Fruit fly (Drosophila melanogaster) whole organism, pupa: ENCODE data around the gene eIF3g1.

Source experiments
- CG10348 ChIP-seq: fragments of 200-800 bp; sonication (Bioruptor generic); IDR thresholded peaks from 2 replicates; pipeline ENCODE4 v1.3.6; 2022; ENCODE audit warnings: missing biosample characterization, missing genetic modification characterization
- CG12605 ChIP-seq: fragments of 200-800 bp; sonication (Bioruptor generic); IDR thresholded peaks from 2 replicates; pipeline ENCODE4 v1.3.6; 2022; ENCODE audit warnings: missing biosample characterization, missing genetic modification characterization
- CG13204 ChIP-seq: fragments of 200-800 bp; sonication (Bioruptor generic); optimal IDR thresholded peaks from 2 replicates; lab custom pipeline; 2018; ENCODE audit warnings: missing biosample characterization, mild to moderate bottlenecking, missing genetic modification characterization, moderate library complexity
- CG14655 ChIP-seq: fragments of 200-800 bp; sonication (Bioruptor generic); optimal IDR thresholded peaks from 3 replicates; lab custom pipeline; 2017; ENCODE audit warnings: mild to moderate bottlenecking, missing biosample characterization, missing genetic modification reagents, missing genetic modification characterization
- CG15710 ChIP-seq: fragments of 200-800 bp; sonication (Bioruptor generic); optimal IDR thresholded peaks from 2 replicates; lab custom pipeline; 2018; ENCODE audit warnings: missing biosample characterization, mild to moderate bottlenecking, missing genetic modification characterization, moderate library complexity
- CG17806 ChIP-seq: fragments of 200-800 bp; sonication (Bioruptor generic); optimal IDR thresholded peaks from 2 replicates; lab custom pipeline; 2018; ENCODE audit warnings: missing biosample characterization, mild to moderate bottlenecking, missing genetic modification characterization, moderate library complexity
- CG32121 ChIP-seq: fragments of 200-800 bp; sonication (Bioruptor generic); IDR thresholded peaks from 2 replicates; pipeline ENCODE4 v1.3.6; 2022; ENCODE audit warnings: missing biosample characterization, missing genetic modification characterization
- CG34367 ChIP-seq: fragments of 200-800 bp; sonication (Bioruptor generic); optimal IDR thresholded peaks from 2 replicates; lab custom pipeline; 2018; ENCODE audit warnings: missing biosample characterization, mild to moderate bottlenecking, missing genetic modification characterization
- CG4496 ChIP-seq: fragments of 200-800 bp; sonication (Bioruptor generic); IDR thresholded peaks from 3 replicates; pipeline ENCODE4 v1.3.6; 2022; ENCODE audit warnings: missing biosample characterization, missing genetic modification characterization
- CG8159 ChIP-seq: fragments of 200-800 bp; sonication (Bioruptor generic); optimal IDR thresholded peaks from 3 replicates; lab custom pipeline; 2018; ENCODE audit warnings: missing biosample characterization, mild to moderate bottlenecking, missing genetic modification characterization, moderate library complexity
- CG8301 ChIP-seq: fragments of 200-800 bp; sonication (Bioruptor generic); optimal IDR thresholded peaks from 2 replicates; lab custom pipeline; 2018; ENCODE audit warnings: missing biosample characterization, mild to moderate bottlenecking, missing genetic modification characterization
- CG9948 ChIP-seq: fragments of 200-800 bp; sonication (Bioruptor generic); optimal IDR thresholded peaks from 2 replicates; lab custom pipeline; 2018; ENCODE audit warnings: missing biosample characterization, mild to moderate bottlenecking, missing genetic modification characterization, moderate library complexity
- D1 ChIP-seq: fragments of 200-800 bp; sonication (Bioruptor generic); optimal IDR thresholded peaks from 2 replicates; lab custom pipeline; 2018; ENCODE audit warnings: missing biosample characterization, mild to moderate bottlenecking, missing genetic modification characterization, moderate library complexity
- EcR ChIP-seq: fragments of 200-800 bp; sonication (Bioruptor generic); optimal IDR thresholded peaks from 3 replicates; lab custom pipeline; 2019; ENCODE audit warnings: missing biosample characterization, missing genetic modification characterization, mild to moderate bottlenecking, moderate library complexity, missing genetic modification reagents
- Ets98B ChIP-seq: fragments of 200-800 bp; sonication (Bioruptor generic); IDR thresholded peaks from 2 replicates; pipeline ENCODE4 v1.3.6; 2022; ENCODE audit warnings: missing biosample characterization, missing genetic modification characterization
- Pif1A ChIP-seq: fragments of 200-800 bp; sonication (Bioruptor generic); optimal IDR thresholded peaks from 3 replicates; lab custom pipeline; 2016; ENCODE audit warnings: missing biosample characterization, missing genetic modification characterization
- Pif1B ChIP-seq: fragments of 200-800 bp; sonication (Bioruptor generic); optimal IDR thresholded peaks from 3 replicates; lab custom pipeline; 2016; ENCODE audit warnings: missing biosample characterization, missing genetic modification characterization
- Snoo ChIP-seq: fragments of 200-800 bp; sonication (Bioruptor generic); optimal IDR thresholded peaks from 3 replicates; lab custom pipeline; 2017; ENCODE audit warnings: missing biosample characterization, mild to moderate bottlenecking, missing genetic modification characterization, inconsistent platforms
- fd96Ca ChIP-seq: fragments of 200-800 bp; sonication (Bioruptor generic); IDR thresholded peaks from 3 replicates; pipeline ENCODE4 v1.3.6; 2022; ENCODE audit warnings: missing biosample characterization, missing genetic modification characterization
- gl ChIP-seq: fragments of 200-800 bp; sonication (Bioruptor generic); optimal IDR thresholded peaks from 2 replicates; lab custom pipeline; 2018; ENCODE audit warnings: missing biosample characterization, mild to moderate bottlenecking, missing genetic modification characterization
- rn ChIP-seq: fragments of 200-800 bp; sonication (Bioruptor generic); IDR thresholded peaks from 2 replicates; pipeline ENCODE4 v1.3.6; 2022; ENCODE audit warnings: missing biosample characterization, missing genetic modification characterization

The eIF3g1 gene

dm6 chrX:2655479-2655878 is 45.3 kb upstream of the eIF3g1 start:
- TF ChIP-seq CG32121 (GFP tag; lab: Robert Waterston, UW) (no peak), Snoo (tag; lab: Kevin White, UChicago) (no peak), fd96Ca (no peak), Pif1A (GFP tag; lab: Kevin White, UChicago) (no peak), gl (tag; lab: Kevin White, UChicago) (no peak), EcR (GFP tag; lab: Kevin White, UChicago) (no peak), CG9948 (no peak), CG13204 (GFP tag; lab: Kevin White, UChicago) (no peak)

- TF ChIP-seq EcR (GFP tag; lab: Kevin White, UChicago) (no peak), Snoo (tag; lab: Kevin White, UChicago) (no peak), CG13204 (GFP tag; lab: Kevin White, UChicago) (no peak), Pif1A (GFP tag; lab: Kevin White, UChicago) (no peak)
Measured at dm6 chrX:2653533-2654296, 43.6 kb upstream of the eIF3g1 start.

dm6 chrX:2652124-2652923 is 42.2 kb upstream of the eIF3g1 start:
- TF ChIP-seq CG13204 (GFP tag; lab: Kevin White, UChicago) (peak; percentile 32), rn (GFP tag; lab: Robert Waterston, UW) (peak; percentile 65; the same call in 1 of the 2 replicates), CG12605 (GFP tag; lab: Robert Waterston, UW) (peak; percentile 67), CG15710 (no peak), EcR (GFP tag; lab: Kevin White, UChicago) (peak; percentile 76), Ets98B (peak; percentile 67), fd96Ca (peak; percentile 75), Snoo (tag; lab: Kevin White, UChicago) (no peak), CG4496 (GFP tag; lab: Robert Waterston, UW) (peak; percentile 71; the same call in 2 of the 3 replicates), CG32121 (GFP tag; lab: Robert Waterston, UW) (peak; percentile 80)

- TF ChIP-seq CG15710 (no peak), Pif1B (GFP tag; lab: Kevin White, UChicago) (no peak), CG9948 (no peak), Pif1A (GFP tag; lab: Kevin White, UChicago) (no peak)
Measured at dm6 chrX:2651128-2651527, 41.0 kb upstream of the eIF3g1 start.

- TF ChIP-seq Pif1A (GFP tag; lab: Kevin White, UChicago): peak; percentile 10
- TF ChIP-seq CG13204 (GFP tag; lab: Kevin White, UChicago): no peak
Measured at dm6 chrX:2648959-2649358, 38.8 kb upstream of the eIF3g1 start.

- TF ChIP-seq fd96Ca: peak; percentile 73; the same call in 2 of the 3 replicates
- TF ChIP-seq CG8159 (tag; lab: Kevin White, UChicago): peak; percentile 36
- no peak for TF ChIP-seq Pif1B (GFP tag; lab: Kevin White, UChicago)
- TF ChIP-seq CG15710: peak; percentile 63
- TF ChIP-seq gl (tag; lab: Kevin White, UChicago): no peak
- TF ChIP-seq CG34367 (tag; lab: Kevin White, UChicago): peak; percentile 47
- TF ChIP-seq CG13204 (GFP tag; lab: Kevin White, UChicago): peak; percentile 17
- TF ChIP-seq CG8301 (tag; lab: Kevin White, UChicago): peak; percentile 61
- no peak for TF ChIP-seq rn (GFP tag; lab: Robert Waterston, UW)
- no peak for TF ChIP-seq EcR (GFP tag; lab: Kevin White, UChicago)
- 0 out of 2 replicates have a peak, but pooled peaks have one; percentile 38 for TF ChIP-seq CG10348 (GFP tag; lab: Robert Waterston, UW)
- peak; percentile 68 for TF ChIP-seq CG12605 (GFP tag; lab: Robert Waterston, UW)
- peak; percentile 41 for TF ChIP-seq Pif1A (GFP tag; lab: Kevin White, UChicago)
- TF ChIP-seq CG17806 (tag; lab: Kevin White, UChicago): peak; percentile 43
- TF ChIP-seq CG4496 (GFP tag; lab: Robert Waterston, UW): peak; percentile 82
- TF ChIP-seq Snoo (tag; lab: Kevin White, UChicago): peak; percentile 51
- peak; percentile 70 for TF ChIP-seq CG14655 (GFP tag; lab: Kevin White, UChicago)
- no peak for TF ChIP-seq D1 (tag; lab: Kevin White, UChicago)
- peak; percentile 38; the same call in 1 of the 2 replicates for TF ChIP-seq CG32121 (GFP tag; lab: Robert Waterston, UW)
- peak; percentile 58 for TF ChIP-seq CG9948
- peak; percentile 34; the same call in 1 of the 2 replicates for TF ChIP-seq Ets98B
Measured at dm6 chrX:2647950-2648613, 37.9 kb upstream of the eIF3g1 start.
